Worm (Caenorhabditis elegans) whole organism, young adult: ENCODE data around the gene F56D3.1.

Experiments
- F33H1.4 ChIP-seq: fragments of 200-800 bp; sonication (Bioruptor generic); IDR thresholded peaks from 2 replicates; pipeline ENCODE4 v1.3.6; 2022; ENCODE audit warnings: missing genetic modification reagents, missing genetic modification characterization, missing compliant biosample characterization
- F57A8.1 ChIP-seq: fragments of 200-800 bp; sonication (Bioruptor generic); optimal IDR thresholded peaks from 2 replicates; lab custom pipeline; 2018; ENCODE audit warnings: mild to moderate bottlenecking, missing genetic modification characterization, moderate library complexity, missing compliant biosample characterization
- Y95B8A.8 ChIP-seq: fragments of 200-800 bp; sonication (Bioruptor generic); IDR thresholded peaks from 2 replicates; pipeline ENCODE4 v1.3.6; 2022; ENCODE audit warnings: missing genetic modification reagents, missing genetic modification characterization, missing compliant biosample characterization
- ama-1 ChIP-seq, 3 experiments: fragments of 150-350 bp in 1 of 3; sonication (generic microtip) in 2 of 3; optimal IDR thresholded peaks; 2 replicates each; lab custom pipeline; 2014 to 2018; ENCODE audit warnings: missing biosample characterization in 2 of 3, missing genetic modification characterization in 2 of 3, missing genetic modification reagents in 2 of 3
- atf-7 ChIP-seq: sonication (generic microtip); optimal IDR thresholded peaks from 2 replicates; lab custom pipeline; 2017; ENCODE audit warnings: mild to moderate bottlenecking, missing genetic modification characterization, missing compliant biosample characterization
- attf-3 ChIP-seq: fragments of 200-800 bp; sonication (Bioruptor generic); conservative IDR thresholded peaks from 2 replicates; pipeline ENCODE4 v1.3.6; 2022; ENCODE audit warnings: missing genetic modification reagents, missing genetic modification characterization, missing compliant biosample characterization
- bed-2 ChIP-seq: fragments of 200-800 bp; sonication (Bioruptor generic); IDR thresholded peaks from 2 replicates; pipeline ENCODE4 v1.3.6; 2022; ENCODE audit warnings: missing genetic modification reagents, missing genetic modification characterization, missing compliant biosample characterization
- cebp-1 ChIP-seq, 2 experiments: fragments of 200-800 bp in 1 of 2; sonication (Bioruptor generic) in 1 of 2; sonication (generic microtip) in 1 of 2; IDR thresholded peaks in 1 of 2; optimal IDR thresholded peaks in 1 of 2; 2 replicates each; pipeline versions ENCODE4 v1.3.6 to Lab custom; 2017 to 2022; ENCODE audit warnings: missing compliant biosample characterization in 2 of 2, missing genetic modification characterization in 2 of 2, mild to moderate bottlenecking in 1 of 2, missing genetic modification reagents in 1 of 2, moderate library complexity in 1 of 2
- cebp-2 ChIP-seq: fragments of 200-800 bp; sonication (Bioruptor generic); IDR thresholded peaks from 2 replicates; pipeline ENCODE4 v1.3.6; 2022; ENCODE audit warnings: missing genetic modification characterization, missing compliant biosample characterization
- ceh-40 ChIP-seq: fragments of 200-800 bp; sonication (Bioruptor generic); IDR thresholded peaks from 2 replicates; pipeline ENCODE4 v1.3.6; 2022; ENCODE audit warnings: missing genetic modification characterization, missing compliant biosample characterization
- egrh-3 ChIP-seq: fragments of 200-800 bp; sonication (Bioruptor generic); IDR thresholded peaks from 2 replicates; pipeline ENCODE4 v1.3.6; 2022; ENCODE audit warnings: missing genetic modification reagents, missing genetic modification characterization, missing compliant biosample characterization
- fkh-3 ChIP-seq: sonication (generic microtip); optimal IDR thresholded peaks from 2 replicates; lab custom pipeline; 2016; ENCODE audit warnings: mild to moderate bottlenecking, missing genetic modification characterization, missing compliant biosample characterization
- hmg-1.2 ChIP-seq: fragments of 200-800 bp; sonication (Bioruptor generic); IDR thresholded peaks from 2 replicates; pipeline ENCODE4 v1.3.6; 2022; ENCODE audit warnings: missing genetic modification reagents, missing genetic modification characterization, missing compliant biosample characterization
- hmg-20 ChIP-seq: fragments of 200-800 bp; sonication (Bioruptor generic); IDR thresholded peaks from 2 replicates; pipeline ENCODE4 v1.3.6; 2022; ENCODE audit warnings: missing genetic modification reagents, missing genetic modification characterization, missing compliant biosample characterization
- hrde-1 ChIP-seq: sonication (generic microtip); optimal IDR thresholded peaks from 2 replicates; lab custom pipeline; 2016; ENCODE audit warnings: missing genetic modification characterization, mild to moderate bottlenecking, missing compliant biosample characterization, moderate library complexity, missing genotype, missing genetic modification reagents, borderline replicate concordance
- hsf-1 ChIP-seq: fragments of 200-800 bp; sonication (Bioruptor generic); IDR thresholded peaks from 2 replicates; pipeline ENCODE4 v1.3.6; 2022; ENCODE audit warnings: missing genetic modification reagents, missing genetic modification characterization, missing compliant biosample characterization
- let-526 ChIP-seq: fragments of 200-800 bp; sonication (Bioruptor generic); IDR thresholded peaks from 2 replicates; pipeline ENCODE4 v1.3.6; 2022; ENCODE audit warnings: missing genetic modification reagents, missing genetic modification characterization, missing compliant biosample characterization
- let-607 ChIP-seq, 2 experiments: fragments of 200-800 bp in 1 of 2; sonication (Bioruptor generic) in 1 of 2; sonication (generic microtip) in 1 of 2; optimal IDR thresholded peaks; 2 replicates each; lab custom pipeline; 2016 to 2018; ENCODE audit warnings: mild to moderate bottlenecking in 2 of 2, missing compliant biosample characterization in 2 of 2, missing genetic modification characterization in 2 of 2, moderate library complexity in 2 of 2, missing genotype in 1 of 2
- lin-26 ChIP-seq: fragments of 200-800 bp; sonication (Bioruptor generic); IDR thresholded peaks from 2 replicates; pipeline ENCODE4 v1.3.6; 2022; ENCODE audit warnings: missing genetic modification reagents, missing genetic modification characterization, missing compliant biosample characterization
- madf-3 ChIP-seq: fragments of 200-800 bp; sonication (Bioruptor generic); IDR thresholded peaks from 2 replicates; pipeline ENCODE4 v1.3.6; 2022; ENCODE audit warnings: missing genetic modification reagents, missing genetic modification characterization, missing compliant biosample characterization
- madf-6 ChIP-seq: fragments of 200-800 bp; sonication (Bioruptor generic); IDR thresholded peaks from 2 replicates; pipeline ENCODE4 v1.3.6; 2022; ENCODE audit warnings: missing genetic modification reagents, missing genetic modification characterization, missing compliant biosample characterization
- nhr-27 ChIP-seq: fragments of 200-800 bp; sonication (Bioruptor generic); optimal IDR thresholded peaks from 2 replicates; lab custom pipeline; 2018; ENCODE audit warnings: mild to moderate bottlenecking, missing genetic modification characterization, moderate library complexity, missing compliant biosample characterization
- nhr-80 ChIP-seq: sonication (generic microtip); optimal IDR thresholded peaks from 2 replicates; lab custom pipeline; 2016; ENCODE audit warnings: missing genetic modification characterization, missing compliant biosample characterization
- repo-1 ChIP-seq: sonication (generic microtip); optimal IDR thresholded peaks from 2 replicates; lab custom pipeline; 2017; ENCODE audit warnings: mild to moderate bottlenecking, missing genetic modification characterization, missing compliant biosample characterization
- sdz-38 ChIP-seq: sonication (generic microtip); optimal IDR thresholded peaks from 2 replicates; lab custom pipeline; 2016; ENCODE audit warnings: missing genotype, missing genetic modification characterization, missing compliant biosample characterization
- tlf-1 ChIP-seq: fragments of 200-800 bp; sonication (Bioruptor generic); optimal IDR thresholded peaks from 2 replicates; lab custom pipeline; 2018; ENCODE audit warnings: mild to moderate bottlenecking, missing genetic modification characterization, missing compliant biosample characterization
- zfh-2 ChIP-seq: fragments of 200-800 bp; sonication (Bioruptor generic); conservative IDR thresholded peaks from 2 replicates; pipeline ENCODE4 v1.3.6; 2022; ENCODE audit warnings: missing genetic modification reagents, missing genetic modification characterization, missing compliant biosample characterization
- zim-3 ChIP-seq: sonication (generic microtip); optimal IDR thresholded peaks from 2 replicates; lab custom pipeline; 2017; ENCODE audit warnings: mild to moderate bottlenecking, missing genetic modification characterization, moderate library complexity, missing compliant biosample characterization
- ztf-22 ChIP-seq: fragments of 200-800 bp; sonication (Bioruptor generic); optimal IDR thresholded peaks from 2 replicates; lab custom pipeline; 2018; ENCODE audit warnings: mild to moderate bottlenecking, missing genetic modification characterization, moderate library complexity, missing compliant biosample characterization
- ztf-28 ChIP-seq: fragments of 200-800 bp; sonication (Bioruptor generic); IDR thresholded peaks from 2 replicates; pipeline ENCODE4 v1.3.6; 2022; ENCODE audit warnings: missing genetic modification reagents, missing genetic modification characterization, missing compliant biosample characterization

F56D3.1 gene

ce11 chrII:4170508-4170907, 24.4 kb downstream of the F56D3.1 start, which contains the start of gene R03H10.5:
Gene R03H10.5, minus strand, starts transcription at chrII:4170608.
- TF ChIP-seq nhr-27 (tag; lab: Kevin White, UChicago) (no peak), cebp-2 (GFP tag; lab: Robert Waterston, UW) (no peak), egrh-3 (GFP tag; lab: Robert Waterston, UW) (no peak), zim-3 (tag; lab: Kevin White, UChicago) (no peak), madf-6 (GFP tag; lab: Robert Waterston, UW) (no peak), attf-3 (GFP tag; lab: Robert Waterston, UW) (no peak), tlf-1 (GFP tag; lab: Kevin White, UChicago) (no peak)

ce11 chrII:4173398-4173797, 27.3 kb downstream of the F56D3.1 start, which contains the start of gene R03H10.6:
Gene R03H10.6, minus strand, starts transcription at chrII:4173498.
- no peak for TF ChIP-seq F33H1.4 (GFP tag; lab: Robert Waterston, UW)
- TF ChIP-seq ceh-40 = no peak

DNA sequence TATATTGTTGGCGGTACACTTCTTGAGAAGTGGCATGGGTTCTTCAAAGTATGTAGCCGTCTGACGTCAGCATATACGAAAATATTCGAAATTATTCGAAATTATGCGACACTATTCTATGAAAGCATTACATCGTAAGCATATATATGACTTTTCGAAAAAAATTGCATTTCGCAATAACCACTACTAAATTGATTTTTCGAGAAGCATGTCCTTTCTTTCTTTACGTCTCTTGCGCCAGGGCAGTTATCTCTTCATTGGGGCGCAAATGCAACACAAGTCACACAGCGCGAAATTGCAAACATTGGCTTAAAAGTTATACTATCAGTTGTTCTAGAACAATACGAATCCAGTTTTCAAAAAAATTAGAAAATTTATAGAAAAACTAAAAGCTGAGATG, 27.7 kb downstream of the F56D3.1 start:
- peak; percentile 52; the same call in 1 of the 2 replicates for TF ChIP-seq cebp-1 (GFP tag; IDR thresholded peaks at IDR 0.05; lab: Robert Waterston, UW)
- peak; percentile 86 for TF ChIP-seq cebp-1 (tag; optimal IDR thresholded peaks at IDR 0.05; lab: Kevin White, UChicago)
- no peak for TF ChIP-seq atf-7 (tag; lab: Kevin White, UChicago)

- TF ChIP-seq fkh-3 (tag; lab: Kevin White, UChicago) (no peak), F57A8.1 (GFP tag; lab: Kevin White, UChicago) (no peak), let-526 (GFP tag; lab: Robert Waterston, UW) (no peak), repo-1 (no peak), ama-1 (optimal IDR thresholded peaks at IDR 0.05; lab: Kevin White, UChicago) (no peak), ama-1 (GFP tag; optimal IDR thresholded peaks at IDR 0.05; lab: Kevin White, UChicago) (no peak), bed-2 (GFP tag; lab: Robert Waterston, UW) (no peak), attf-3 (GFP tag; lab: Robert Waterston, UW) (no peak), hmg-20 (no peak), hrde-1 (no peak), hsf-1 (GFP tag; lab: Robert Waterston, UW) (no peak), sdz-38 (tag; lab: Kevin White, UChicago) (no peak), ztf-28 (GFP tag; lab: Robert Waterston, UW) (no peak), madf-3 (no peak), hmg-1.2 (GFP tag; lab: Robert Waterston, UW) (no peak), ztf-22 (GFP tag; lab: Kevin White, UChicago) (no peak), cebp-2 (GFP tag; lab: Robert Waterston, UW) (no peak)
Measured at ce11 chrII:4178838-4179237, 32.7 kb downstream of the F56D3.1 start, which contains the start of gene R03H10.7. Gene R03H10.7, minus strand, starts transcription at chrII:4178938.

DNA sequence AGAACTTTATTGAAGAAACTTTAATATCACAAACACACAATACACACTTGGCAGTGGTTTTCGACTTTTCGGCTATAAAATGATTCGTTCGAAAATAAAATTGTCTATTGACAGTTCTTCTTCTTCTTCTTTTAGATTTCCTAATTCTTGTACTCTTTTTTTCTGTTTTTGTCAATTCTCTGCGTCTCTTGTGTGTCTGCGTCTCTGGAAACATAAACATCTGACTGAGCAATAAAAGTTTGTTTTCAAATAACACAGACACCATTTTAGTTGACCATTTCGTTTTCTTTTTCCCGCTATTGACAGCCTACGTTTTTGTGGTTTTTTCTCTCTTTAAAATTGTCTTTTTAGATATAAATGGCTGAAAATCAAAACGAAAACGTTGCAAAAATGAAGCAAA, 33.8 kb downstream of the F56D3.1 start, which contains the start of gene R03H10.1:
Gene R03H10.1 (plus strand): TSS at position 352 of the 400 bp plus-strand sequence.
- TF ChIP-seq cebp-1 (GFP tag; IDR thresholded peaks at IDR 0.05; lab: Robert Waterston, UW) (no peak), cebp-1 (tag; optimal IDR thresholded peaks at IDR 0.05; lab: Kevin White, UChicago) (peak; percentile 20), tlf-1 (GFP tag; lab: Kevin White, UChicago) (no peak), ceh-40 (no peak), lin-26 (GFP tag; lab: Robert Waterston, UW) (no peak), nhr-80 (tag; lab: Kevin White, UChicago) (peak; percentile 21), let-607 (tag; optimal IDR thresholded peaks at IDR 0.05; lab: Kevin White, UChicago) (no peak), zfh-2 (GFP tag; lab: Robert Waterston, UW) (no peak), Y95B8A.8 (GFP tag; lab: Robert Waterston, UW) (no peak), egrh-3 (GFP tag; lab: Robert Waterston, UW) (no peak)
